Worm (Caenorhabditis elegans): Measurements from ENCODE around the gene Y116A8C.25.

Gene Y116A8C.25

DNA sequence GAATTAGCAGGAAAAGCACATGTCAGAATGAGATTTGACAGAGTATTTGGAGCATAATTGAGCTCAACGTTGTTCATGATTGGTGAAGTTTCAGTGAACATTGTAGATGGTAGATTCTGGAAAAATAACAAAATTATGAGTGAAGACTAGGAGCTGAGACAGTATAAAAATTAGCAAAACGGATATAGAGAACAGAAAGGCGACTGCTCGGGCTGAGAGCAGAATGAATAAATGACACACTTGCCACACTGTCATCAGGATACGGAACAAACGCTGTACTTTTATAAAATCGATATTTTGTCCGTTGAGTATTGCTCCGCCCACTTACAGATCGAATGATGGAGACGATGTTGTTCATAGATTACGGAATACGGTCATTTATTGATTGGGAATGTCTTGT is 53.5 kb downstream of the Y116A8C.25 start, which contains the start of gene dct-13:
TSS of gene dct-13 (minus strand) at position 101 of the 400 bp plus-strand sequence.
- TF ChIP-seq Y55F3AM.14 (GFP tag; optimal IDR thresholded peaks at IDR 0.05) (no peak), nhr-6 (tag; optimal IDR thresholded peaks at IDR 0.05) (no peak), sma-9 (GFP tag; optimal IDR thresholded peaks at IDR 0.05) (no peak), sma-9 (tag; optimal IDR thresholded peaks at IDR 0.05) (no peak), egl-27 (tag; optimal IDR thresholded peaks at IDR 0.05) (no peak), mbf-1 (tag; optimal IDR thresholded peaks at IDR 0.05) (no peak), sem-4 (tag; optimal IDR thresholded peaks at IDR 0.05) (no peak), aly-2 (tag; optimal IDR thresholded peaks at IDR 0.05) (no peak), crh-2 (tag; optimal IDR thresholded peaks at IDR 0.05) (no peak), ama-1 (optimal IDR thresholded peaks at IDR 0.05) (no peak), nhr-10 (tag; optimal IDR thresholded peaks at IDR 0.05) (no peak), nhr-23 (tag; optimal IDR thresholded peaks at IDR 0.05) (no peak), nhr-77 (tag; optimal IDR thresholded peaks at IDR 0.05) (no peak)

All from whole organism, L2 larva.